Fruit fly (Drosophila melanogaster): Measurements from ENCODE around the gene Arv1.

dm6 chr3L:21507955-21508354 lies 21.2 kb downstream of the Arv1 start:
- TF ChIP-seq toe (GFP tag; optimal IDR thresholded peaks at IDR 0.05) = no peak
- TF ChIP-seq ovo (GFP tag; optimal IDR thresholded peaks at IDR 0.05) = no peak
- TF ChIP-seq Clk (GFP tag; optimal IDR thresholded peaks at IDR 0.05) = no peak
- no peak for TF ChIP-seq CG1620 (GFP tag; optimal IDR thresholded peaks at IDR 0.05)
- no peak for TF ChIP-seq CG14711 (tag; optimal IDR thresholded peaks at IDR 0.05)
